Fruit fly (Drosophila melanogaster) whole organism, prepupa: ENCODE data around the gene akirin.
A peak's percentile ranks its signal among the peaks of the same experiment; 100 is the strongest.

Experiments used
- CG10631 ChIP-seq: fragments of 200-800 bp; sonication (Bioruptor generic); optimal IDR thresholded peaks from 2 replicates; lab custom pipeline; 2016; ENCODE audit warnings: missing biosample characterization, missing genetic modification characterization
- CG10669 ChIP-seq: fragments of 200-800 bp; sonication (Bioruptor generic); optimal IDR thresholded peaks from 3 replicates; lab custom pipeline; 2018; ENCODE audit warnings: missing biosample characterization, mild to moderate bottlenecking, missing genetic modification characterization, moderate library complexity
- CG11294 ChIP-seq: fragments of 200-800 bp; sonication (Bioruptor generic); IDR thresholded peaks from 2 replicates; pipeline ENCODE4 v1.3.6; 2022; ENCODE audit warnings: missing biosample characterization, missing genetic modification characterization
- CG11762 ChIP-seq: fragments of 200-800 bp; sonication (Bioruptor generic); optimal IDR thresholded peaks from 3 replicates; lab custom pipeline; 2016; ENCODE audit warnings: missing biosample characterization, missing genetic modification characterization; ENCODE audit not compliant: insufficient read depth
- CG15336 ChIP-seq: fragments of 200-800 bp; sonication (Bioruptor generic); IDR thresholded peaks from 2 replicates; pipeline ENCODE4 v1.3.6; 2022; ENCODE audit warnings: missing biosample characterization, missing genetic modification characterization
- CG32006 ChIP-seq: fragments of 200-800 bp; sonication (Bioruptor generic); optimal IDR thresholded peaks from 3 replicates; lab custom pipeline; 2017; ENCODE audit warnings: missing biosample characterization, mild to moderate bottlenecking, missing genetic modification characterization
- CG3919 ChIP-seq: fragments of 200-800 bp; sonication (Bioruptor generic); optimal IDR thresholded peaks from 3 replicates; lab custom pipeline; 2016; ENCODE audit warnings: missing biosample characterization, missing genetic modification characterization
- CG6276 ChIP-seq: fragments of 200-800 bp; sonication (Bioruptor generic); optimal IDR thresholded peaks from 2 replicates; lab custom pipeline; 2017; ENCODE audit warnings: missing biosample characterization, mild to moderate bottlenecking, missing genetic modification characterization
- CG6808 ChIP-seq: fragments of 200-800 bp; sonication (Bioruptor generic); optimal IDR thresholded peaks from 3 replicates; lab custom pipeline; 2017; ENCODE audit warnings: missing biosample characterization, missing genetic modification characterization, mild to moderate bottlenecking, moderate library complexity, missing genetic modification reagents
- CG7368 ChIP-seq: fragments of 200-800 bp; sonication (Bioruptor generic); optimal IDR thresholded peaks from 3 replicates; lab custom pipeline; 2016; ENCODE audit warnings: missing biosample characterization, missing genetic modification characterization
- CG8319 ChIP-seq: fragments of 200-800 bp; sonication (Bioruptor generic); optimal IDR thresholded peaks from 3 replicates; lab custom pipeline; 2016; ENCODE audit warnings: missing biosample characterization, missing genetic modification characterization
- CG8632 ChIP-seq: fragments of 200-800 bp; sonication (Bioruptor generic); optimal IDR thresholded peaks from 3 replicates; lab custom pipeline; 2016; ENCODE audit warnings: missing biosample characterization, missing genetic modification characterization
- Eip75B ChIP-seq: fragments of 200-800 bp; sonication (Bioruptor generic); optimal IDR thresholded peaks from 3 replicates; lab custom pipeline; 2016; ENCODE audit warnings: missing biosample characterization, missing genetic modification characterization
- Eip78C ChIP-seq: fragments of 200-800 bp; sonication (Bioruptor generic); peaks from one replicate; lab custom pipeline; 2016; ENCODE audit warnings: missing biosample characterization, missing genetic modification characterization
- Ets21C ChIP-seq: fragments of 200-800 bp; sonication (Bioruptor generic); optimal IDR thresholded peaks from 3 replicates; lab custom pipeline; 2016; ENCODE audit warnings: missing biosample characterization, missing genetic modification characterization
- Gug ChIP-seq: fragments of 200-800 bp; sonication (Bioruptor generic); IDR thresholded peaks from 2 replicates; pipeline ENCODE4 v1.3.6; 2022; ENCODE audit warnings: missing biosample characterization, missing genetic modification characterization
- Hr39 ChIP-seq: fragments of 200-800 bp; sonication (Bioruptor generic); optimal IDR thresholded peaks from 2 replicates; lab custom pipeline; 2016; ENCODE audit warnings: missing biosample characterization, missing genetic modification characterization
- Lpt ChIP-seq: fragments of 200-800 bp; sonication (Bioruptor generic); optimal IDR thresholded peaks from 3 replicates; lab custom pipeline; 2016; ENCODE audit warnings: missing biosample characterization, missing genetic modification characterization
- Met ChIP-seq: fragments of 200-800 bp; sonication (Bioruptor generic); optimal IDR thresholded peaks from 3 replicates; lab custom pipeline; 2016; ENCODE audit warnings: missing biosample characterization, missing genetic modification characterization
- Smox ChIP-seq: fragments of 200-800 bp; sonication (Bioruptor generic); optimal IDR thresholded peaks from 3 replicates; lab custom pipeline; 2016; ENCODE audit warnings: missing biosample characterization, missing genetic modification characterization
- Sox14 ChIP-seq: fragments of 200-800 bp; sonication (Bioruptor generic); optimal IDR thresholded peaks from 3 replicates; lab custom pipeline; 2016; ENCODE audit warnings: missing biosample characterization, missing genetic modification characterization
- acj6 ChIP-seq: fragments of 200-800 bp; sonication (Bioruptor generic); optimal IDR thresholded peaks from 3 replicates; lab custom pipeline; 2016; ENCODE audit warnings: missing biosample characterization, missing genetic modification characterization
- cyc ChIP-seq: fragments of 200-800 bp; sonication (Bioruptor generic); optimal IDR thresholded peaks from 3 replicates; lab custom pipeline; 2016; ENCODE audit warnings: missing biosample characterization, missing genetic modification characterization
- dac ChIP-seq: fragments of 200-800 bp; sonication (Bioruptor generic); optimal IDR thresholded peaks from 2 replicates; lab custom pipeline; 2017; ENCODE audit warnings: missing biosample characterization, mild to moderate bottlenecking, missing genetic modification characterization
- eg ChIP-seq: fragments of 200-800 bp; sonication (Bioruptor generic); IDR thresholded peaks from 3 replicates; pipeline ENCODE4 v1.3.6; 2022; ENCODE audit warnings: missing biosample characterization, missing genetic modification characterization
- esn ChIP-seq: fragments of 200-800 bp; sonication (Bioruptor generic); optimal IDR thresholded peaks from 2 replicates; lab custom pipeline; 2016; ENCODE audit warnings: missing biosample characterization, mild to moderate bottlenecking, missing genetic modification characterization, moderate library complexity
- fd59A ChIP-seq: fragments of 200-800 bp; sonication (Bioruptor generic); optimal IDR thresholded peaks from 2 replicates; lab custom pipeline; 2017; ENCODE audit warnings: missing biosample characterization, mild to moderate bottlenecking, missing genetic modification characterization, missing genetic modification reagents
- fkh ChIP-seq: fragments of 200-800 bp; sonication (Bioruptor generic); optimal IDR thresholded peaks from 3 replicates; lab custom pipeline; 2017; ENCODE audit warnings: missing biosample characterization, mild to moderate bottlenecking, missing genetic modification characterization, moderate library complexity
- lz ChIP-seq: fragments of 200-800 bp; sonication (Bioruptor generic); optimal IDR thresholded peaks from 3 replicates; lab custom pipeline; 2016; ENCODE audit warnings: missing biosample characterization, missing genetic modification characterization
- salr ChIP-seq, 2 experiments: fragments of 200-800 bp; sonication (Bioruptor generic); optimal IDR thresholded peaks; 3 replicates each; lab custom pipeline; 2016 to 2018; ENCODE audit warnings: missing biosample characterization in 2 of 2, missing genetic modification characterization in 2 of 2, mild to moderate bottlenecking in 1 of 2
- spab ChIP-seq: fragments of 200-800 bp; sonication (Bioruptor generic); optimal IDR thresholded peaks from 2 replicates; lab custom pipeline; 2017; ENCODE audit warnings: missing biosample characterization, mild to moderate bottlenecking, missing genetic modification characterization, missing genetic modification reagents
- svp ChIP-seq: fragments of 200-800 bp; sonication (Bioruptor generic); peaks from one replicate; lab custom pipeline; 2016; ENCODE audit warnings: missing biosample characterization, missing genetic modification characterization
- topi ChIP-seq: fragments of 200-800 bp; sonication (Bioruptor generic); optimal IDR thresholded peaks from 3 replicates; lab custom pipeline; 2016; ENCODE audit warnings: missing biosample characterization, missing genetic modification characterization

Gene akirin

dm6 chr3L:7381359-7381976 is 11.8 kb downstream of the akirin start, which contains the start of the genes SMSr and smid (continued):
- peak; percentile 79 for TF ChIP-seq Eip78C (GFP tag; lab: Kevin White, UChicago)
- no peak for TF ChIP-seq CG32006 (GFP tag; lab: Kevin White, UChicago)
- TF ChIP-seq Lpt (GFP tag; lab: Kevin White, UChicago), result peak; percentile 46
- no peak for TF ChIP-seq spab (GFP tag; lab: Kevin White, UChicago)
- no peak for TF ChIP-seq eg
- peak; percentile 32; the same call in 1 of the 2 replicates for TF ChIP-seq CG15336
- TF ChIP-seq fkh (GFP tag; lab: Kevin White, UChicago), result no peak
- TF ChIP-seq topi, result peak; percentile 65
- TF ChIP-seq Smox (GFP tag; lab: Kevin White, UChicago), result no peak
- no peak for TF ChIP-seq CG11294 (GFP tag; lab: Robert Waterston, UW)
- TF ChIP-seq CG8319 (GFP tag; lab: Kevin White, UChicago), result peak; percentile 7
- TF ChIP-seq CG6276 (GFP tag; lab: Kevin White, UChicago), result no peak
- TF ChIP-seq dac (GFP tag; lab: Kevin White, UChicago), result peak; percentile 2
- TF ChIP-seq CG6808 (GFP tag; lab: Kevin White, UChicago), result peak; percentile 5
- TF ChIP-seq Sox14 (GFP tag; lab: Kevin White, UChicago), result peak; percentile 77
- no peak for TF ChIP-seq fd59A (GFP tag; lab: Kevin White, UChicago)
- TF ChIP-seq acj6 (GFP tag; lab: Kevin White, UChicago), result peak; percentile 71
- TF ChIP-seq salr (GFP tag; optimal IDR thresholded peaks at IDR 0.05; lab: Kevin White, UChicago), result peak in 1 of 2 experiments; percentile 68
- no peak for TF ChIP-seq CG7368 (GFP tag; lab: Kevin White, UChicago)
- peak; percentile 57; the same call in 1 of the 2 replicates for TF ChIP-seq Gug (GFP tag; lab: Robert Waterston, UW)
- peak; percentile 57 for TF ChIP-seq Ets21C
- no peak for TF ChIP-seq CG11762 (GFP tag; lab: Kevin White, UChicago)

- no peak for TF ChIP-seq CG7368 (GFP tag; lab: Kevin White, UChicago)
- TF ChIP-seq CG11762 (GFP tag; lab: Kevin White, UChicago), result no peak
- peak; percentile 10 for TF ChIP-seq svp (GFP tag; lab: Kevin White, UChicago)
- TF ChIP-seq CG8319 (GFP tag; lab: Kevin White, UChicago), result no peak
- no peak for TF ChIP-seq Sox14 (GFP tag; lab: Kevin White, UChicago)
- TF ChIP-seq Eip75B (GFP tag; lab: Kevin White, UChicago), result no peak
- no peak for TF ChIP-seq topi
- TF ChIP-seq Hr39 (GFP tag; lab: Kevin White, UChicago), result no peak
These were observed 18.2 kb downstream of the akirin start, which contains the start of gene CG8564 for dm6 chr3L:7387814-7388213. Gene CG8564, minus strand, starts transcription at chr3L:7387914.

dm6 chr3L:7390004-7390403 is 20.4 kb downstream of the akirin start:
- TF ChIP-seq Hr39 (GFP tag; lab: Kevin White, UChicago) (no peak), esn (no peak), topi (no peak)

DNA sequence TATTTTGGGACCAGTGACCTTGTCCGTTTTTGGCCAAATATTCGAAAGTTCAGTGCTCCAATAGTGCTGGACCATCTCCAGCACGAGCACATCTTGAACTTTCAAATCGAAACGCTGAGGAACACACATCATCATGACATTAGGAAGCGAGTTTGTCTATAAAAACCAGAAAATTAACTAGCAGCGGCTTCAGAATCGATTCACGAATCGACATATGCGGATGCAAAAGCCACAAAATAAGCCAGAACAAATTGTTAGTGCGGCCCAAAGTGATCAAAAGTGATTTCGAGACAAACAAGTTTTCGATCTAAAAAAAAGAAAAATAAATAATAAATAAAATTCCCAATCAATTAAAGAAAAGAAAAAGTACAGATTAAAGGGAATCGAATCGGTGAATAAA is 20.8 kb downstream of the akirin start, which contains the start of gene CG8563:
Gene CG8563, plus strand, starts transcription at position 301 of the 400 bp plus-strand sequence.
- TF ChIP-seq spab (GFP tag; lab: Kevin White, UChicago) (no peak), Lpt (GFP tag; lab: Kevin White, UChicago) (no peak), CG10669 (GFP tag; lab: Kevin White, UChicago) (no peak), CG10631 (GFP tag; lab: Kevin White, UChicago) (no peak), cyc (GFP tag; lab: Kevin White, UChicago) (no peak), fd59A (GFP tag; lab: Kevin White, UChicago) (no peak), Met (no peak)

DNA sequence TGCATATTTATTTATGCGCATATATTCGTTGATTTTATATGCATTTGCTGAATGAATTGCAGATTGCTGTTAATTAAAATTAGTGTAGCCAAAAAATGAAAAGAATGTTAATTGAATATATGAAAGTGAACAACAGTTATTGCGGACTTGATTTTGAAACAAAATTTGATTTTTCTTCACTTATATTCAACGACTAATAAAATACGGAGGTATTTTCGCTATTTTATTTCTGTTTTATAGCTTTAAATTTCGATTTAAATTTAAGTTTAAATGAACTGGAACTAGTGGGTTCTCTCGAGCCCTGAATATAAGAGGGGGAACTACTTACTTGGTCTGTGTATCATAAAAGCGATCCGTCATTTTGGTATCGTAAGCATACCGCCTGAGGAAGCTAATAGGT is 26.4 kb downstream of the akirin start, which contains the start of gene CG32379:
Gene CG32379, plus strand, starts transcription at position 301 of the 400 bp plus-strand sequence.
- TF ChIP-seq esn (no peak), CG32006 (GFP tag; lab: Kevin White, UChicago) (no peak), lz (GFP tag; lab: Kevin White, UChicago) (no peak), CG3919 (GFP tag; lab: Kevin White, UChicago) (no peak), CG8632 (GFP tag; lab: Kevin White, UChicago) (no peak)
- TF ChIP-seq, all 60 proteins: peak for 0
